Worm (Caenorhabditis elegans): ENCODE data around the gene ZK673.1.

The ZK673.1 gene

ce11 chrII:10444971-10445707, 2.2 kb downstream of the ZK673.1 start (continued):
- no peak for TF ChIP-seq unc-30 (tag; optimal IDR thresholded peaks at IDR 0.05)
- TF ChIP-seq lin-13 (GFP tag; optimal IDR thresholded peaks at IDR 0.05) = no peak
- no peak for TF ChIP-seq unc-86 (tag; optimal IDR thresholded peaks at IDR 0.05)
- TF ChIP-seq nhr-77 (tag; optimal IDR thresholded peaks at IDR 0.05) = no peak
- peak; percentile 65 for TF ChIP-seq rnt-1 (tag; optimal IDR thresholded peaks at IDR 0.05)
- no peak for TF ChIP-seq hlh-17 (GFP tag; optimal IDR thresholded peaks at IDR 0.05; ENCODE audit: borderline replicate concordance)
- TF ChIP-seq sup-37 (GFP tag; optimal IDR thresholded peaks at IDR 0.05) = no peak

DNA sequence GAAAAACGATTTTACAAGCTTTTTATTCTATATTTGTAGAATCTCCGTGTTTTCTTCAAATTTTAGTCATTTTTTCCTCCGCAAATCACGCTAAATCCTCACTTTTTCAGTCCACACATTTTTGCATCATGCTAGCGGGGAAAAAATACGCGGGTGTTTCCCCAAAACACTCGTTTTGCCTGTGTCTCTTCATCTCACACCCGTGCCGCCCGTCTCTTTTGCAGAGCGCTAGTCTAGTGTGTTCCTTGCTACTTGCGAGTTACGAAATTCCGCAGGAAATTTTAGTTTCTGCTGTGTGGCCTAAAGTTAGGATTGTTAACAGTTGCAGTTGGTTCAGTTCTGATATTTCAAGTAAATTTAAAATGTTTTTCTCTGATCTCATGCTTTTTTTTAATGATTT, 2.8 kb downstream of the ZK673.1 start:
- TF ChIP-seq skn-1 (tag; optimal IDR thresholded peaks at IDR 0.05) = peak; percentile 53
- no peak for TF ChIP-seq nhr-19 (GFP tag; conservative IDR thresholded peaks at IDR 0.05)
- peak in 1 of 2 experiments; percentile 52 for TF ChIP-seq mdl-1 (tag; optimal IDR thresholded peaks at IDR 0.05)
- TF ChIP-seq nhr-90 (tag; optimal IDR thresholded peaks at IDR 0.05; ENCODE audit: poor library complexity) = no peak
- TF ChIP-seq rnt-1 (tag; optimal IDR thresholded peaks at IDR 0.05) = peak; percentile 36
- peak; percentile 73 for TF ChIP-seq lin-14 (GFP tag; optimal IDR thresholded peaks at IDR 0.05)
- no peak for TF ChIP-seq hlh-17 (GFP tag; optimal IDR thresholded peaks at IDR 0.05; ENCODE audit: borderline replicate concordance)
- TF ChIP-seq fkh-8 (tag; optimal IDR thresholded peaks at IDR 0.05) = peak; percentile 13
- peak; percentile 1 to 23 for TF ChIP-seq lin-35 (GFP tag; optimal IDR thresholded peaks at IDR 0.05)
- TF ChIP-seq ceh-82 (tag; optimal IDR thresholded peaks at IDR 0.05) = peak in 2 of 3 experiments; percentile 3 to 73
- peak; percentile 28 for TF ChIP-seq zip-4 (GFP tag; optimal IDR thresholded peaks at IDR 0.05)
- peak; percentile 29 for TF ChIP-seq lin-13 (GFP tag; optimal IDR thresholded peaks at IDR 0.05)
- peak; percentile 9 for TF ChIP-seq mep-1 (tag; optimal IDR thresholded peaks at IDR 0.05)
- no peak for TF ChIP-seq vab-15 (tag; optimal IDR thresholded peaks at IDR 0.05)
- TF ChIP-seq blmp-1 (tag; optimal IDR thresholded peaks at IDR 0.05) = peak; percentile 23
- peak; percentile 52 for TF ChIP-seq unc-130 (tag; optimal IDR thresholded peaks at IDR 0.05)
- peak in 1 of 2 experiments; percentile 27 for TF ChIP-seq efl-1 (optimal IDR thresholded peaks at IDR 0.05)
- TF ChIP-seq efl-1 (GFP tag; optimal IDR thresholded peaks at IDR 0.05 in 1 of 2) = peak in 1 of 2 experiments; percentile 84
- peak; percentile 35 for TF ChIP-seq nhr-20 (tag; optimal IDR thresholded peaks at IDR 0.05)
- peak; percentile 9 for TF ChIP-seq F16B12.6 (tag; optimal IDR thresholded peaks at IDR 0.05)
- TF ChIP-seq dpl-1 (GFP tag; optimal IDR thresholded peaks at IDR 0.05) = peak in 2 of 3 experiments; percentile 19 to 32
- TF ChIP-seq elt-2 (tag; optimal IDR thresholded peaks at IDR 0.05) = no peak
- TF ChIP-seq nhr-11 (tag; optimal IDR thresholded peaks at IDR 0.05) = peak; percentile 34

DNA sequence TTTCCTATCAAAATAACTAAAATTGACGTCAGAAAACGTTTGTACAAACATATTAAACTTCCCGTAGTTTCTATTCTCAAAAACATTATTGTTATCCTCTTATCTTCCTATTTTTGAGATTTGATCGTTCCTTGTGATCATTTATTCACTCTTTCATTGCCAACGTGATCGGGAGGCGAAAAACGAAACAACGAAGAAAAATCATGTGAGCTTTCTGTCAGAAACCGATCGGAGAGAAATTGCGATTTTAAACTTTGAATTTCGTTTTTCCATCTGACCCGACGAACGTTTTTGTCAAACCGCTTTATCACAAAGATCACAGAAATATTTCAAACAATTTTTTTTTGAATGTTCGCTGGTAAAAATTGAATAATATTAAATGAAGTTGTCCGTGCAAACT, 3.4 kb downstream of the ZK673.1 start:
- TF ChIP-seq pax-3 (tag; optimal IDR thresholded peaks at IDR 0.05) (no peak), lin-15B (tag; optimal IDR thresholded peaks at IDR 0.05) (no peak), egl-27 (tag; optimal IDR thresholded peaks at IDR 0.05) (no peak), rnt-1 (tag; optimal IDR thresholded peaks at IDR 0.05) (peak; percentile 51), ceh-82 (tag; optimal IDR thresholded peaks at IDR 0.05) (no peak), tbx-2 (tag; optimal IDR thresholded peaks at IDR 0.05) (peak; percentile 56), hpl-2 (GFP tag; optimal IDR thresholded peaks at IDR 0.05) (no peak), skn-1 (tag; optimal IDR thresholded peaks at IDR 0.05) (no peak), fkh-10 (GFP tag; optimal IDR thresholded peaks at IDR 0.05) (no peak), ztf-11 (tag; optimal IDR thresholded peaks at IDR 0.05) (no peak), egl-13 (tag; optimal IDR thresholded peaks at IDR 0.05) (no peak), nhr-47 (tag; optimal IDR thresholded peaks at IDR 0.05) (peak; percentile 11), mab-9 (GFP tag; IDR thresholded peaks at IDR 0.05) (no peak), vab-15 (tag; optimal IDR thresholded peaks at IDR 0.05) (no peak), nhr-90 (tag; optimal IDR thresholded peaks at IDR 0.05; ENCODE audit: poor library complexity) (peak; percentile 59), lin-35 (GFP tag; optimal IDR thresholded peaks at IDR 0.05) (peak; percentile 3 to 77), ceh-88 (GFP tag; IDR thresholded peaks at IDR 0.05) (no peak), unc-86 (tag; optimal IDR thresholded peaks at IDR 0.05) (no peak), lin-39 (tag; optimal IDR thresholded peaks at IDR 0.05) (no peak), nhr-12 (tag; optimal IDR thresholded peaks at IDR 0.05) (no peak), fos-1 (tag; optimal IDR thresholded peaks at IDR 0.05) (no peak), mef-2 (tag; optimal IDR thresholded peaks at IDR 0.05) (no peak), pag-3 (tag; optimal IDR thresholded peaks at IDR 0.05; ENCODE audit: borderline replicate concordance, insufficient read depth) (peak; percentile 0), ztf-4 (tag; optimal IDR thresholded peaks at IDR 0.05) (peak; percentile 61), elt-2 (tag; optimal IDR thresholded peaks at IDR 0.05) (peak; percentile 65), hlh-4 (tag; optimal IDR thresholded peaks at IDR 0.05) (no peak), nhr-76 (tag; optimal IDR thresholded peaks at IDR 0.05) (no peak), dsc-1 (tag; optimal IDR thresholded peaks at IDR 0.05) (no peak)

All from whole organism, L1 larva.